Worm (Caenorhabditis elegans): ENCODE measurements around the gene sorf-2.
A peak's percentile ranks its signal among the peaks of the same experiment; 100 is the strongest.

sorf-2 gene

ce11 chrIII:5343555-5343954, 17.1 kb downstream of the sorf-2 start:
- TF ChIP-seq egl-27 (tag; optimal IDR thresholded peaks at IDR 0.05) (no peak), egl-5 (tag; optimal IDR thresholded peaks at IDR 0.05) (no peak), mml-1 (tag; optimal IDR thresholded peaks at IDR 0.05) (no peak), nhr-237 (tag; optimal IDR thresholded peaks at IDR 0.05) (no peak), mdl-1 (tag; optimal IDR thresholded peaks at IDR 0.05) (no peak)

ce11 chrIII:5344561-5344960, 18.1 kb downstream of the sorf-2 start:
- TF ChIP-seq nhr-76 (tag; optimal IDR thresholded peaks at IDR 0.05): no peak
- no peak for TF ChIP-seq unc-62 (GFP tag; optimal IDR thresholded peaks at IDR 0.05)
- TF ChIP-seq eor-1 (tag; optimal IDR thresholded peaks at IDR 0.05): no peak
- no peak for TF ChIP-seq nhr-28 (tag; optimal IDR thresholded peaks at IDR 0.05)
- TF ChIP-seq unc-39 (tag; optimal IDR thresholded peaks at IDR 0.05): no peak
- TF ChIP-seq ceh-28 (tag; optimal IDR thresholded peaks at IDR 0.05): no peak
- TF ChIP-seq pha-4 (tag; optimal IDR thresholded peaks at IDR 0.05): no peak
- TF ChIP-seq nhr-77 (tag; optimal IDR thresholded peaks at IDR 0.05): no peak
- no peak for TF ChIP-seq sea-2 (GFP tag; optimal IDR thresholded peaks at IDR 0.05)
- no peak for TF ChIP-seq mdl-1 (tag; optimal IDR thresholded peaks at IDR 0.05)
- TF ChIP-seq fkh-2 (tag; optimal IDR thresholded peaks at IDR 0.05): no peak
- no peak for TF ChIP-seq hmg-11 (tag; optimal IDR thresholded peaks at IDR 0.05)
- TF ChIP-seq egl-27 (tag; optimal IDR thresholded peaks at IDR 0.05): no peak
- no peak for TF ChIP-seq ama-1 (optimal IDR thresholded peaks at IDR 0.05)
- no peak for TF ChIP-seq nhr-237 (tag; optimal IDR thresholded peaks at IDR 0.05)

- TF ChIP-seq unc-39 (tag; optimal IDR thresholded peaks at IDR 0.05): no peak
Measured at ce11 chrIII:5346017-5346416, 19.6 kb downstream of the sorf-2 start, which contains the start of gene glrx-21. Gene glrx-21, minus strand, starts transcription at chrIII:5346117.

- TF ChIP-seq nhr-28 (tag; optimal IDR thresholded peaks at IDR 0.05) (no peak), lin-15B (tag; optimal IDR thresholded peaks at IDR 0.05) (peak; percentile 86), egl-27 (tag; optimal IDR thresholded peaks at IDR 0.05) (no peak), tbx-2 (tag; optimal IDR thresholded peaks at IDR 0.05) (no peak), nhr-23 (tag; optimal IDR thresholded peaks at IDR 0.05) (peak; percentile 80), nhr-76 (tag; optimal IDR thresholded peaks at IDR 0.05) (no peak), ama-1 (optimal IDR thresholded peaks at IDR 0.05) (no peak), mml-1 (tag; optimal IDR thresholded peaks at IDR 0.05) (no peak), jun-1 (tag; optimal IDR thresholded peaks at IDR 0.05) (peak; percentile 37), pqm-1 (tag; optimal IDR thresholded peaks at IDR 0.05) (peak; percentile 31), sea-2 (GFP tag; optimal IDR thresholded peaks at IDR 0.05) (no peak), aly-2 (tag; optimal IDR thresholded peaks at IDR 0.05) (no peak), ceh-16 (tag; optimal IDR thresholded peaks at IDR 0.05) (no peak), snpc-4 (tag; optimal IDR thresholded peaks at IDR 0.05) (peak; percentile 74), fos-1 (tag; optimal IDR thresholded peaks at IDR 0.05) (no peak), nhr-12 (tag; optimal IDR thresholded peaks at IDR 0.05) (no peak), lin-39 (tag; optimal IDR thresholded peaks at IDR 0.05) (peak; percentile 16), zag-1 (tag; optimal IDR thresholded peaks at IDR 0.05) (no peak), ceh-28 (tag; optimal IDR thresholded peaks at IDR 0.05) (peak; percentile 53), elt-2 (tag; optimal IDR thresholded peaks at IDR 0.05) (peak; percentile 25), mdl-1 (tag; optimal IDR thresholded peaks at IDR 0.05) (no peak), nhr-77 (tag; optimal IDR thresholded peaks at IDR 0.05) (no peak), skn-1 (tag; optimal IDR thresholded peaks at IDR 0.05) (no peak), ceh-9 (tag; optimal IDR thresholded peaks at IDR 0.05) (no peak), fkh-10 (GFP tag; optimal IDR thresholded peaks at IDR 0.05) (no peak), eor-1 (tag; optimal IDR thresholded peaks at IDR 0.05) (no peak), nhr-43 (tag; optimal IDR thresholded peaks at IDR 0.05; ENCODE audit: poor library complexity, severe bottlenecking) (peak; percentile 93), nhr-25 (tag; optimal IDR thresholded peaks at IDR 0.05) (peak; percentile 61), R02D3.7 (tag; optimal IDR thresholded peaks at IDR 0.05) (peak; percentile 41), ztf-4 (tag; optimal IDR thresholded peaks at IDR 0.05) (no peak), nhr-67 (tag; optimal IDR thresholded peaks at IDR 0.05) (no peak), fkh-2 (tag; optimal IDR thresholded peaks at IDR 0.05) (no peak), ztf-11 (tag; optimal IDR thresholded peaks at IDR 0.05) (no peak), ZK546.5 (tag; optimal IDR thresholded peaks at IDR 0.05) (no peak), unc-39 (tag; optimal IDR thresholded peaks at IDR 0.05) (no peak), egl-5 (tag; optimal IDR thresholded peaks at IDR 0.05) (peak; percentile 18), daf-12 (tag; optimal IDR thresholded peaks at IDR 0.05) (no peak), pha-4 (tag; optimal IDR thresholded peaks at IDR 0.05) (peak; percentile 80), unc-62 (GFP tag; optimal IDR thresholded peaks at IDR 0.05) (no peak), nfya-1 (tag; optimal IDR thresholded peaks at IDR 0.05; ENCODE audit: insufficient read depth) (peak; percentile 79), ceh-82 (tag; optimal IDR thresholded peaks at IDR 0.05) (peak; percentile 37), lsy-12 (tag; optimal IDR thresholded peaks at IDR 0.05) (peak; percentile 86), hmg-11 (tag; optimal IDR thresholded peaks at IDR 0.05) (peak; percentile 32), nhr-237 (tag; optimal IDR thresholded peaks at IDR 0.05) (no peak), elt-3 (tag; optimal IDR thresholded peaks at IDR 0.05) (no peak), nhr-11 (tag; optimal IDR thresholded peaks at IDR 0.05) (no peak)
Measured at ce11 chrIII:5349250-5349649, 22.8 kb downstream of the sorf-2 start, which contains the start of gene thoc-5. Gene thoc-5, minus strand, starts transcription at chrIII:5349401.

Data from whole organism, L3 larva.